Fruit fly (Drosophila melanogaster) whole organism, embryonic: ENCODE measurements around the gene CG14628.

Experiments used
- ATbp ChIP-seq: fragments of 200-800 bp; sonication (Bioruptor generic); optimal IDR thresholded peaks from 2 replicates; lab custom pipeline; 2017; ENCODE audit warnings: missing biosample characterization, mild to moderate bottlenecking, missing genetic modification characterization, missing genetic modification reagents
- Awh ChIP-seq: fragments of 200-800 bp; sonication (Bioruptor generic); IDR thresholded peaks from 2 replicates; pipeline ENCODE4, ENCODE4 v1.3.6; 2022; ENCODE audit warnings: missing biosample characterization, missing genetic modification characterization
- CG10462 ChIP-seq: fragments of 200-800 bp; sonication (Bioruptor generic); optimal IDR thresholded peaks from 2 replicates; lab custom pipeline; 2016; ENCODE audit warnings: missing biosample characterization, missing genetic modification characterization
- CG13287 ChIP-seq: fragments of 200-800 bp; sonication (Bioruptor generic); IDR thresholded peaks from 2 replicates; pipeline ENCODE4 v1.3.6; 2022; ENCODE audit warnings: missing biosample characterization, missing genetic modification characterization; ENCODE audit not compliant: partially characterized antibody
- CG13624 ChIP-seq: fragments of 200-800 bp; sonication (Bioruptor generic); optimal IDR thresholded peaks from 2 replicates; lab custom pipeline; 2016; ENCODE audit warnings: missing biosample characterization, missing genetic modification characterization
- CG2202 ChIP-seq: fragments of 200-800 bp; sonication (Bioruptor generic); optimal IDR thresholded peaks from 2 replicates; lab custom pipeline; 2018; ENCODE audit warnings: missing biosample characterization, mild to moderate bottlenecking, missing genetic modification characterization
- CG2678 ChIP-seq: fragments of 200-800 bp; sonication (Bioruptor generic); optimal IDR thresholded peaks from 3 replicates; lab custom pipeline; 2019; ENCODE audit warnings: missing biosample characterization, mild to moderate bottlenecking, missing genetic modification characterization, moderate library complexity
- CG31441 ChIP-seq: fragments of 200-800 bp; sonication (Bioruptor generic); IDR thresholded peaks from 2 replicates; pipeline ENCODE4 v1.3.6; 2022; ENCODE audit warnings: missing biosample characterization, missing genetic modification characterization
- CG32532 ChIP-seq: fragments of 200-800 bp; sonication (Bioruptor generic); IDR thresholded peaks from 2 replicates; pipeline ENCODE4 v1.3.6; 2022; ENCODE audit warnings: missing biosample characterization, missing genetic modification characterization
- CG3995 ChIP-seq: fragments of 200-800 bp; sonication (Bioruptor generic); optimal IDR thresholded peaks from 3 replicates; lab custom pipeline; 2016; ENCODE audit warnings: missing biosample characterization, missing genetic modification characterization
- CG42726 ChIP-seq: fragments of 200-800 bp; sonication (Bioruptor generic); IDR thresholded peaks from 2 replicates; pipeline ENCODE4 v1.3.6; 2022; ENCODE audit warnings: missing biosample characterization, missing genetic modification characterization; ENCODE audit not compliant: partially characterized antibody
- CG4328 ChIP-seq: fragments of 200-800 bp; sonication (Bioruptor generic); optimal IDR thresholded peaks from 3 replicates; lab custom pipeline; 2017; ENCODE audit warnings: missing biosample characterization, missing genetic modification reagents, missing genetic modification characterization
- CG4730 ChIP-seq: fragments of 200-800 bp; sonication (Bioruptor generic); IDR thresholded peaks from 2 replicates; pipeline ENCODE4 v1.3.6; 2022; ENCODE audit warnings: missing biosample characterization, missing genetic modification characterization
- CG5245 ChIP-seq: fragments of 200-800 bp; sonication (Bioruptor generic); optimal IDR thresholded peaks from 3 replicates; lab custom pipeline; 2016; ENCODE audit warnings: missing biosample characterization, missing genetic modification characterization
- CG6683 ChIP-seq: fragments of 200-800 bp; sonication (Bioruptor generic); optimal IDR thresholded peaks from 2 replicates; lab custom pipeline; 2017; ENCODE audit warnings: missing biosample characterization, mild to moderate bottlenecking, missing genetic modification characterization, missing genetic modification reagents
- CG8388 ChIP-seq: fragments of 200-800 bp; sonication (Bioruptor generic); optimal IDR thresholded peaks from 2 replicates; lab custom pipeline; 2019; ENCODE audit warnings: missing biosample characterization, mild to moderate bottlenecking, missing genetic modification characterization, moderate library complexity
- CG8924 ChIP-seq: fragments of 200-800 bp; optimal IDR thresholded peaks from 3 replicates; lab custom pipeline; 2019; ENCODE audit warnings: missing biosample characterization, mild to moderate bottlenecking, missing genetic modification characterization, moderate library complexity
- D ChIP-seq, 2 experiments: fragments of 200-800 bp in 1 of 2; fragments of >200 bp in 1 of 2; sonication (Bioruptor generic) in 1 of 2; optimal IDR thresholded peaks; 2 replicates in 1 of 2; 3 replicates in 1 of 2; lab custom pipeline; 2017; ENCODE audit warnings: mild to moderate bottlenecking in 1 of 2, missing biosample characterization in 1 of 2, missing genetic modification characterization in 1 of 2, missing genetic modification reagents in 1 of 2
- Ets65A ChIP-seq: fragments of 200-800 bp; sonication (Bioruptor generic); peaks from one replicate; lab custom pipeline; 2016; ENCODE audit warnings: missing biosample characterization, missing genetic modification characterization
- Ets97D ChIP-seq: fragments of 200-800 bp; sonication (Bioruptor generic); optimal IDR thresholded peaks from 3 replicates; lab custom pipeline; 2016; ENCODE audit warnings: missing biosample characterization, missing genetic modification characterization
- Gsc ChIP-seq: fragments of 200-800 bp; sonication (Bioruptor generic); IDR thresholded peaks from 2 replicates; pipeline ENCODE4 v1.3.6; 2022; ENCODE audit warnings: missing biosample characterization, missing genetic modification characterization
- Myb ChIP-seq: fragments of 200-800 bp; sonication (Bioruptor generic); optimal IDR thresholded peaks from 2 replicates; lab custom pipeline; 2016; ENCODE audit warnings: missing biosample characterization, missing genetic modification characterization
- Nf-YB ChIP-seq: fragments of 200-800 bp; sonication (Bioruptor generic); optimal IDR thresholded peaks from 3 replicates; lab custom pipeline; 2019; ENCODE audit warnings: missing biosample characterization, mild to moderate bottlenecking, missing genetic modification characterization, moderate library complexity
- Nf-YC ChIP-seq: fragments of 200-800 bp; optimal IDR thresholded peaks from 3 replicates; lab custom pipeline; 2019; ENCODE audit warnings: missing biosample characterization, mild to moderate bottlenecking, missing genetic modification characterization, moderate library complexity
- PHDP ChIP-seq: fragments of 200-800 bp; sonication (Bioruptor generic); optimal IDR thresholded peaks from 3 replicates; lab custom pipeline; 2018; ENCODE audit warnings: missing biosample characterization, mild to moderate bottlenecking, missing genetic modification characterization, moderate library complexity
- Scr ChIP-seq: fragments of 200-800 bp; sonication (Bioruptor generic); IDR thresholded peaks from 2 replicates; pipeline ENCODE4 v1.3.6; 2022; ENCODE audit warnings: missing biosample characterization, missing genetic modification characterization; ENCODE audit not compliant: partially characterized antibody
- Stat92E ChIP-seq, 3 experiments: fragments of >200 bp in 2 of 3; fragments of 200-800 bp in 1 of 3; sonication (Bioruptor generic) in 1 of 3; optimal IDR thresholded peaks; 2 replicates each; lab custom pipeline; 2017 to 2019; ENCODE audit warnings: missing biosample characterization in 3 of 3, missing genetic modification characterization in 3 of 3, mild to moderate bottlenecking in 1 of 3, moderate library complexity in 1 of 3
- crol ChIP-seq: fragments of 200-800 bp; sonication (Bioruptor generic); IDR thresholded peaks from 2 replicates; pipeline ENCODE4 v1.3.6; 2022; ENCODE audit warnings: missing biosample characterization, missing genetic modification characterization
- crp ChIP-seq, 2 experiments: fragments of 200-800 bp; sonication (Bioruptor generic); optimal IDR thresholded peaks; 2 replicates in 1 of 2; 3 replicates in 1 of 2; lab custom pipeline; 2017; ENCODE audit warnings: missing biosample characterization in 2 of 2, missing genetic modification characterization in 2 of 2, mild to moderate bottlenecking in 1 of 2, moderate library complexity in 1 of 2
- da ChIP-seq: fragments of 200-800 bp; sonication (Bioruptor generic); optimal IDR thresholded peaks from 2 replicates; lab custom pipeline; 2016; ENCODE audit warnings: missing biosample characterization, missing genetic modification characterization
- gce ChIP-seq: fragments of 200-800 bp; sonication (Bioruptor generic); IDR thresholded peaks from 3 replicates; pipeline ENCODE4 v1.3.6; 2022; ENCODE audit warnings: missing biosample characterization, missing genetic modification characterization
- gfzf ChIP-seq: fragments of 200-800 bp; sonication (Bioruptor generic); optimal IDR thresholded peaks from 2 replicates; lab custom pipeline; 2016; ENCODE audit warnings: missing biosample characterization, mild to moderate bottlenecking, missing genetic modification characterization, moderate library complexity
- gro ChIP-seq: fragments of 200-800 bp; sonication (Bioruptor generic); optimal IDR thresholded peaks from 2 replicates; lab custom pipeline; 2016; ENCODE audit warnings: missing biosample characterization, missing genetic modification characterization
- gt ChIP-seq: fragments of 200-800 bp; sonication (Bioruptor generic); IDR thresholded peaks from 2 replicates; pipeline ENCODE4 v1.3.6; 2022; ENCODE audit warnings: missing biosample characterization, missing genetic modification characterization
- pfk ChIP-seq: fragments of 200-800 bp; sonication (Bioruptor generic); optimal IDR thresholded peaks from 2 replicates; lab custom pipeline; 2018; ENCODE audit warnings: missing biosample characterization, mild to moderate bottlenecking, missing genetic modification characterization, moderate library complexity
- pho ChIP-seq: fragments of 200-800 bp; sonication (Bioruptor generic); optimal IDR thresholded peaks from 2 replicates; lab custom pipeline; 2016; ENCODE audit warnings: missing biosample characterization, missing genetic modification characterization
- pita ChIP-seq: fragments of 200-800 bp; sonication (Bioruptor generic); optimal IDR thresholded peaks from 2 replicates; lab custom pipeline; 2017; ENCODE audit warnings: missing biosample characterization, mild to moderate bottlenecking, missing genetic modification characterization
- pzg ChIP-seq: fragments of 200-800 bp; sonication (Bioruptor generic); optimal IDR thresholded peaks from 3 replicates; lab custom pipeline; 2018; ENCODE audit warnings: missing biosample characterization, mild to moderate bottlenecking, missing genetic modification characterization, moderate library complexity
- row ChIP-seq: fragments of 200-800 bp; sonication (Bioruptor generic); IDR thresholded peaks from 3 replicates; pipeline ENCODE4 v1.3.6; 2022; ENCODE audit warnings: missing biosample characterization, missing genetic modification characterization
- sim ChIP-seq: fragments of 200-800 bp; sonication (Bioruptor generic); IDR thresholded peaks from 2 replicates; pipeline ENCODE4 v1.3.6; 2022; ENCODE audit warnings: missing biosample characterization, missing genetic modification characterization
- tin ChIP-seq: fragments of 200-800 bp; sonication (Bioruptor generic); optimal IDR thresholded peaks from 3 replicates; lab custom pipeline; 2016; ENCODE audit warnings: missing biosample characterization, missing genetic modification characterization
- tio ChIP-seq: fragments of 200-800 bp; sonication (Bioruptor generic); optimal IDR thresholded peaks from 2 replicates; lab custom pipeline; 2017; ENCODE audit warnings: missing biosample characterization, missing genetic modification characterization, inconsistent platforms
- tna ChIP-seq: fragments of 200-800 bp; sonication (Bioruptor generic); IDR thresholded peaks from 2 replicates; pipeline ENCODE4 v1.3.6; 2022; ENCODE audit warnings: missing biosample characterization, missing genetic modification characterization; ENCODE audit not compliant: partially characterized antibody
- tup ChIP-seq: fragments of 200-800 bp; sonication (Bioruptor generic); optimal IDR thresholded peaks from 2 replicates; lab custom pipeline; 2016; ENCODE audit warnings: missing biosample characterization, mild to moderate bottlenecking, missing genetic modification characterization, moderate library complexity
- wdn ChIP-seq: fragments of 200-800 bp; sonication (Bioruptor generic); IDR thresholded peaks from 2 replicates; pipeline ENCODE4 v1.3.6; 2022; ENCODE audit warnings: missing biosample characterization, missing genetic modification characterization

Gene CG14628

dm6 chrX:1142567-1143347, 2.7 kb upstream of the CG14628 start (continued):
- TF ChIP-seq CG13287 (GFP tag; lab: Robert Waterston, UW), result no peak
- no peak for TF ChIP-seq Scr
- no peak for TF ChIP-seq crp (GFP tag; optimal IDR thresholded peaks at IDR 0.05; lab: Kevin White, UChicago)
- no peak for TF ChIP-seq D (optimal IDR thresholded peaks at IDR 0.05; lab: Kevin White, UChicago)
- no peak for TF ChIP-seq D (GFP tag; optimal IDR thresholded peaks at IDR 0.05; lab: Kevin White, UChicago)
- TF ChIP-seq pzg (GFP tag; lab: Kevin White, UChicago), result no peak
- no peak for TF ChIP-seq CG32532
- TF ChIP-seq gce (GFP tag; lab: Robert Waterston, UW), result no peak
- no peak for TF ChIP-seq CG8924 (tag; lab: Kevin White, UChicago)
- TF ChIP-seq row (GFP tag; lab: Robert Waterston, UW), result peak; percentile 53
- no peak for TF ChIP-seq gt (GFP tag; lab: Robert Waterston, UW)
- peak; percentile 87 for TF ChIP-seq Awh (GFP tag; lab: Robert Waterston, UW)
- TF ChIP-seq CG31441, result no peak
- no peak for TF ChIP-seq crol (GFP tag; lab: Robert Waterston, UW)
- TF ChIP-seq, all 482 proteins: peak for 7

dm6 chrX:1161913-1162439, 16.5 kb downstream of the CG14628 start, which contains the start of gene eIF4E7:
Gene eIF4E7, minus strand, starts transcription at chrX:1162389.
- TF ChIP-seq tup (GFP tag; lab: Kevin White, UChicago) (no peak), Myb (no peak), pho (GFP tag; lab: Kevin White, UChicago) (no peak), CG6683 (GFP tag; lab: Kevin White, UChicago) (no peak), Nf-YC (tag; lab: Kevin White, UChicago) (peak; percentile 65), Nf-YB (GFP tag; lab: Kevin White, UChicago) (peak; percentile 84), pfk (GFP tag; lab: Kevin White, UChicago) (no peak), CG42726 (GFP tag; lab: Robert Waterston, UW) (no peak), CG4730 (GFP tag; lab: Robert Waterston, UW) (no peak), CG4328 (GFP tag; lab: Kevin White, UChicago) (no peak), ATbp (no peak)

dm6 chrX:1170117-1170878, 24.9 kb downstream of the CG14628 start, which contains the start of gene CG11378:
Gene CG11378, plus strand, starts transcription at chrX:1170828.
- no peak for TF ChIP-seq wdn (GFP tag; lab: Robert Waterston, UW)
- TF ChIP-seq pita (GFP tag; lab: Kevin White, UChicago), result no peak
- TF ChIP-seq gro, result no peak
- no peak for TF ChIP-seq da (GFP tag; lab: Kevin White, UChicago)
- peak; percentile 31 for TF ChIP-seq Ets65A
- no peak for TF ChIP-seq gfzf (GFP tag; lab: Kevin White, UChicago)
- no peak for TF ChIP-seq CG13624
- TF ChIP-seq tin (GFP tag; lab: Kevin White, UChicago), result no peak
- TF ChIP-seq CG8388 (GFP tag; lab: Kevin White, UChicago), result no peak
- TF ChIP-seq CG3995 (GFP tag; lab: Kevin White, UChicago), result peak; percentile 3
- TF ChIP-seq CG2678 (tag; lab: Kevin White, UChicago), result peak; percentile 27
- no peak for TF ChIP-seq CG2202
- TF ChIP-seq sim (GFP tag; lab: Robert Waterston, UW), result no peak
- TF ChIP-seq tna, result 0 out of 2 replicates have a peak, but pooled peaks have one; percentile 7
- TF ChIP-seq tio (GFP tag; lab: Kevin White, UChicago), result no peak
- TF ChIP-seq Ets97D, result no peak
- no peak for TF ChIP-seq Gsc (GFP tag; lab: Robert Waterston, UW)
- no peak for TF ChIP-seq CG10462 (GFP tag; lab: Kevin White, UChicago)
- TF ChIP-seq CG5245 (GFP tag; lab: Kevin White, UChicago), result no peak
- TF ChIP-seq PHDP (tag; lab: Kevin White, UChicago), result no peak
- TF ChIP-seq Stat92E (GFP tag; optimal IDR thresholded peaks at IDR 0.05; lab: Kevin White, UChicago), result no peak
